Fruit fly (Drosophila melanogaster) whole organism: ENCODE results near the gene Mon1.

ENCODE experiments used
- CG8478 ChIP-seq: fragments of >200 bp; optimal IDR thresholded peaks from 2 replicates; lab custom pipeline; 2018; ENCODE audit warnings: inconsistent platforms
- psq ChIP-seq: fragments of >200 bp; optimal IDR thresholded peaks from 2 replicates; lab custom pipeline; 2017

DNA sequence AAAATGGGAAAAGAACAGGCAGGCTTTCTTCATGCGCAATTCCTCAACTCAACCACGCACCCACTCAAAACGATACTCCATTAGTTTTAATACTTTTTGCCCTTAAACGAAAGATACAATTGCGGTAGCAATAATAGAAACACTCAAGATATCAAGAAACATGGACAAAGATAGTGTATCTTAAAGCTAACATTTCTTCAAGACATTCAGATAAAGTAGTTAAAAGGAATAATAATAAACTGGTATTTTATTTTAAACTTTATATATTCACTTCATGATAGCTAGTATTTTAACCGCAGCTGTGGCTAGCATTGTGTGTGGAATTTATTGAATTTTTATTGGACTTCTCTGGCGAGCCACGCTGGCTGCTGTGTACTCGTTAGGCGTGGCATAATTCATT lies 5.7 kb downstream of the Mon1 start:
- TF ChIP-seq CG8478 (lab: Kevin White, UChicago) (no peak), psq (lab: Kevin White, UChicago) (no peak)
